Worm (Caenorhabditis elegans): Measurements from ENCODE around the gene snf-9.
A peak's percentile ranks its signal among the peaks of the same experiment; 100 is the strongest.

The snf-9 gene

ce11 chrIV:17328834-17329233 is 16.9 kb downstream of the snf-9 start, which contains the start of gene ceh-88 (continued):
- peak; percentile 13 for TF ChIP-seq elt-2 (tag; optimal IDR thresholded peaks at IDR 0.05)

DNA sequence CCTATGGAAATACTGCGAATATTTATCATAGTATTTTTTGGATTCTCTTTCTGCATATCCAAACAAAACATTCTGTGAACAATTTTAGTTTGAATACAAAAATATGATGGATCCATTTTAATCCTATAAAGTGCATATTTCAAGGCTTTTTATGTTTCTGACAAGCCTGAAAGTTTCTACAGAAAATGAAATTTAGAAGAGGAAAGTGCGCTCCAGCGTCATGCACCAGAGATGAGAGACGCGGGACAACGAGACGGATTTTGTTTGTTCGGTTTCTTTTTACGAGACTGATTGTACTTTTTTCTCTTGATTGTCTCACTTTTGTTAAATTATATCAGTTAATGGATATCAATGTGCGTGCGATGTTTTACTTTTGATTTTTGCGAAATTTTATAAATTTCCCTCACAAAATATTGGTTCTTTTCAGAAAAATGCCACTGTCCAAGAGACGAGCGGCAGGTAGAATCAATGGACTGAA is 19.2 kb downstream of the snf-9 start, which contains the start of gene C49C3.6:
C49C3.6 (plus strand) TSS at position 428 of the 478 bp plus-strand sequence.
- TF ChIP-seq nhr-23 (tag; optimal IDR thresholded peaks at IDR 0.05) (no peak), nhr-237 (tag; optimal IDR thresholded peaks at IDR 0.05) (no peak), unc-62 (GFP tag; optimal IDR thresholded peaks at IDR 0.05) (no peak), pha-4 (tag; optimal IDR thresholded peaks at IDR 0.05) (peak; percentile 33), lin-15B (tag; optimal IDR thresholded peaks at IDR 0.05) (peak; percentile 49), hmg-11 (tag; optimal IDR thresholded peaks at IDR 0.05) (peak; percentile 56), nfya-1 (tag; optimal IDR thresholded peaks at IDR 0.05; ENCODE audit: insufficient read depth) (peak; percentile 49)

ce11 chrIV:17332261-17332660 is 20.3 kb downstream of the snf-9 start, which contains the start of gene C49C3.7:
Gene C49C3.7, plus strand, starts transcription at chrIV:17332561.
- TF ChIP-seq ama-1 (optimal IDR thresholded peaks at IDR 0.05) (no peak), hmg-11 (tag; optimal IDR thresholded peaks at IDR 0.05) (no peak), jun-1 (tag; optimal IDR thresholded peaks at IDR 0.05) (no peak), lsy-12 (tag; optimal IDR thresholded peaks at IDR 0.05) (no peak), ceh-82 (tag; optimal IDR thresholded peaks at IDR 0.05) (no peak), unc-39 (tag; optimal IDR thresholded peaks at IDR 0.05) (no peak), aly-2 (tag; optimal IDR thresholded peaks at IDR 0.05) (no peak), nhr-67 (tag; optimal IDR thresholded peaks at IDR 0.05) (no peak), ceh-9 (tag; optimal IDR thresholded peaks at IDR 0.05) (no peak), nhr-77 (tag; optimal IDR thresholded peaks at IDR 0.05) (no peak)

DNA sequence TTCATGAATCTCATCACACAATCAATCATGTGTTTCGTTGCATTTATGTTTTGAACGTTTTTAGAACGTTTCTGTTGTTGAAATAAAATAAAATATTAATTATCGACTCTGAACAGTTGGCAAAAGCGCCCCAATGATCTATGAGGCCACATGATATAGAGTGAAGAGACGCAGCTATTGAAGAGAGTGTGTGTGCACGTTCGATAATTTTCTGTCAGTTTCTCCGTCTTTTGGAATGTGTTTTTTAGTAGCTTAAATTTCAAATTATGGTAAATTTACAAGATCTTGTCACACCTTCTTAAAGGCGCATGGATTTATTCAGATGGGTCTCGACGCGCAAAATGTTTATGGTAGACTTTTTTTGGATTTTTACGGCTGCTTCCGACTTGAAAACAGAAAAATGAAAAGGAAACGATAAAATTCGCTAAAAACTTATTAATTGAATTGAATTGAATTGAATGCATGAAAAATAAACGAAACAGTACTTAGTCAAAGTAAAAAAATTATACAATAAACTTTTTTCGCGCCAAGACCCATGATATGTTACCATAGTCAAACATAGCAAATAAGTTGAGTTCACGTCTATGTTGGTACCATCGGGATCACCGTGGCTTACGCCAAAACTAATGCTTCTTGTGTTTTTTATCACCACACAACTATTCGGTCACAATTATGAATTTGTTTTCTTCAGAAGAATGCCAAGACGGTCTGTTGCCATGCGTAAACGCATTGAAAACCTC is 21.8 kb downstream of the snf-9 start, which contains the start of gene C49C3.15:
C49C3.15 (plus strand) TSS at position 690 of the 740 bp plus-strand sequence.
- TF ChIP-seq lin-15B (tag; optimal IDR thresholded peaks at IDR 0.05), result peak; percentile 53
- peak; percentile 66 for TF ChIP-seq nfya-1 (tag; optimal IDR thresholded peaks at IDR 0.05; ENCODE audit: insufficient read depth)
- TF ChIP-seq elt-2 (tag; optimal IDR thresholded peaks at IDR 0.05), result peak; percentile 36
- no peak for TF ChIP-seq zag-1 (tag; optimal IDR thresholded peaks at IDR 0.05)
- TF ChIP-seq pha-4 (tag; optimal IDR thresholded peaks at IDR 0.05), result peak; percentile 40
- TF ChIP-seq lin-39 (tag; optimal IDR thresholded peaks at IDR 0.05), result peak; percentile 12
- peak; percentile 17 for TF ChIP-seq nhr-23 (tag; optimal IDR thresholded peaks at IDR 0.05)
- no peak for TF ChIP-seq snpc-4 (tag; optimal IDR thresholded peaks at IDR 0.05)
- TF ChIP-seq hmg-11 (tag; optimal IDR thresholded peaks at IDR 0.05), result peak; percentile 45
- no peak for TF ChIP-seq ZK546.5 (tag; optimal IDR thresholded peaks at IDR 0.05)

- TF ChIP-seq nhr-25 (tag; optimal IDR thresholded peaks at IDR 0.05) (no peak), nhr-43 (tag; optimal IDR thresholded peaks at IDR 0.05; ENCODE audit: poor library complexity, severe bottlenecking) (no peak), skn-1 (tag; optimal IDR thresholded peaks at IDR 0.05) (no peak), nhr-28 (tag; optimal IDR thresholded peaks at IDR 0.05) (no peak), nhr-76 (tag; optimal IDR thresholded peaks at IDR 0.05) (no peak), ceh-28 (tag; optimal IDR thresholded peaks at IDR 0.05) (no peak), tbx-2 (tag; optimal IDR thresholded peaks at IDR 0.05) (no peak), mdl-1 (tag; optimal IDR thresholded peaks at IDR 0.05) (no peak), aly-2 (tag; optimal IDR thresholded peaks at IDR 0.05) (no peak), nhr-11 (tag; optimal IDR thresholded peaks at IDR 0.05) (no peak), nhr-237 (tag; optimal IDR thresholded peaks at IDR 0.05) (no peak), nfya-1 (tag; optimal IDR thresholded peaks at IDR 0.05; ENCODE audit: insufficient read depth) (peak; percentile 24), egl-5 (tag; optimal IDR thresholded peaks at IDR 0.05) (peak; percentile 14), zag-1 (tag; optimal IDR thresholded peaks at IDR 0.05) (no peak), pha-4 (tag; optimal IDR thresholded peaks at IDR 0.05) (peak; percentile 26)
These were observed 23.1 kb downstream of the snf-9 start, which contains the start of gene C49C3.8 for ce11 chrIV:17335031-17335430. Gene C49C3.8, plus strand, starts transcription at chrIV:17335203.

Data from whole organism, L3 larva.